Worm (Caenorhabditis elegans): ENCODE measurements around the gene R166.3.

ce11 chrII:10587742-10588141 is 48.6 kb upstream of the R166.3 start, which contains the start of gene crn-3:
- TF ChIP-seq ama-1 (optimal IDR thresholded peaks at IDR 0.05) (no peak), ets-7 (tag; optimal IDR thresholded peaks at IDR 0.05) (no peak), tra-4 (tag; optimal IDR thresholded peaks at IDR 0.05) (no peak), hmg-4 (GFP tag; optimal IDR thresholded peaks at IDR 0.05) (no peak), hmbx-1 (tag; optimal IDR thresholded peaks at IDR 0.05) (no peak), flt-1 (GFP tag; IDR thresholded peaks at IDR 0.05) (no peak), tbx-11 (GFP tag; IDR thresholded peaks at IDR 0.05) (no peak), pes-1 (GFP tag; IDR thresholded peaks at IDR 0.05) (no peak), B0310.2 (tag; optimal IDR thresholded peaks at IDR 0.05) (no peak), ceh-36 (tag; optimal IDR thresholded peaks at IDR 0.05) (no peak), aly-1 (tag; optimal IDR thresholded peaks at IDR 0.05) (no peak), sea-1 (GFP tag; conservative IDR thresholded peaks at IDR 0.05) (no peak)
